Worm (Caenorhabditis elegans) whole organism, young adult: ENCODE measurements around the gene C56E6.7.

Experiments used
- F10E7.11 ChIP-seq: sonication (generic microtip); optimal IDR thresholded peaks from 2 replicates; lab custom pipeline; 2017; ENCODE audit warnings: mild to moderate bottlenecking, missing genetic modification characterization, moderate library complexity, missing compliant biosample characterization
- F23B12.7 ChIP-seq: sonication (generic microtip); optimal IDR thresholded peaks from 2 replicates; lab custom pipeline; 2017; ENCODE audit warnings: missing genetic modification characterization, mild to moderate bottlenecking, missing compliant biosample characterization, antibody characterized with exemption, moderate library complexity; ENCODE audit not compliant: insufficient read depth
- F57A8.1 ChIP-seq: fragments of 200-800 bp; sonication (Bioruptor generic); optimal IDR thresholded peaks from 2 replicates; lab custom pipeline; 2018; ENCODE audit warnings: mild to moderate bottlenecking, missing genetic modification characterization, moderate library complexity, missing compliant biosample characterization
- T07F8.4 ChIP-seq: sonication (generic microtip); optimal IDR thresholded peaks from 2 replicates; lab custom pipeline; 2016; ENCODE audit warnings: mild to moderate bottlenecking, missing genetic modification characterization, moderate library complexity, missing compliant biosample characterization
- Y53G8AR.9 ChIP-seq: fragments of 200-800 bp; sonication (Bioruptor generic); conservative IDR thresholded peaks from 2 replicates; pipeline ENCODE4 v1.3.6; 2022; ENCODE audit warnings: missing genetic modification reagents, missing genetic modification characterization, missing compliant biosample characterization
- aptf-2 ChIP-seq: fragments of 200-800 bp; sonication (Bioruptor generic); conservative IDR thresholded peaks from 2 replicates; pipeline ENCODE4 v1.3.6; 2022; ENCODE audit warnings: missing genetic modification reagents, missing genetic modification characterization, missing compliant biosample characterization
- ceh-40 ChIP-seq: fragments of 200-800 bp; sonication (Bioruptor generic); IDR thresholded peaks from 2 replicates; pipeline ENCODE4 v1.3.6; 2022; ENCODE audit warnings: missing genetic modification characterization, missing compliant biosample characterization
- chd-7 ChIP-seq: sonication (generic microtip); optimal IDR thresholded peaks from 2 replicates; lab custom pipeline; 2016; ENCODE audit warnings: mild to moderate bottlenecking, missing genetic modification characterization, moderate library complexity, missing compliant biosample characterization
- dpl-1 ChIP-seq: fragments of 150-350 bp; optimal IDR thresholded peaks from 2 replicates; lab custom pipeline; 2014; ENCODE audit warnings: missing biosample characterization, missing genetic modification reagents, missing genetic modification characterization
- egrh-3 ChIP-seq: fragments of 200-800 bp; sonication (Bioruptor generic); IDR thresholded peaks from 2 replicates; pipeline ENCODE4 v1.3.6; 2022; ENCODE audit warnings: missing genetic modification reagents, missing genetic modification characterization, missing compliant biosample characterization
- fkh-3 ChIP-seq: sonication (generic microtip); optimal IDR thresholded peaks from 2 replicates; lab custom pipeline; 2016; ENCODE audit warnings: mild to moderate bottlenecking, missing genetic modification characterization, missing compliant biosample characterization
- him-1 ChIP-seq: sonication (generic microtip); optimal IDR thresholded peaks from 2 replicates; lab custom pipeline; 2016; ENCODE audit warnings: missing genotype, missing genetic modification reagents, missing genetic modification characterization, missing compliant biosample characterization
- lin-40 ChIP-seq: sonication (generic microtip); optimal IDR thresholded peaks from 2 replicates; lab custom pipeline; 2016; ENCODE audit warnings: missing genetic modification characterization, mild to moderate bottlenecking, missing compliant biosample characterization, missing genotype, missing genetic modification reagents
- lsl-1 ChIP-seq: fragments of 200-800 bp; sonication (Bioruptor generic); optimal IDR thresholded peaks from 2 replicates; lab custom pipeline; 2018; ENCODE audit warnings: mild to moderate bottlenecking, missing genetic modification characterization, moderate library complexity, missing compliant biosample characterization
- madf-10 ChIP-seq: sonication (generic microtip); optimal IDR thresholded peaks from 2 replicates; lab custom pipeline; 2016; ENCODE audit warnings: mild to moderate bottlenecking, missing genetic modification characterization, missing compliant biosample characterization
- madf-6 ChIP-seq: fragments of 200-800 bp; sonication (Bioruptor generic); IDR thresholded peaks from 2 replicates; pipeline ENCODE4 v1.3.6; 2022; ENCODE audit warnings: missing genetic modification reagents, missing genetic modification characterization, missing compliant biosample characterization
- mes-4 ChIP-seq: sonication (generic microtip); optimal IDR thresholded peaks from 2 replicates; lab custom pipeline; 2016; ENCODE audit warnings: missing genotype, missing genetic modification characterization, missing compliant biosample characterization
- nhr-80 ChIP-seq: sonication (generic microtip); optimal IDR thresholded peaks from 2 replicates; lab custom pipeline; 2016; ENCODE audit warnings: missing genetic modification characterization, missing compliant biosample characterization
- pha-4 ChIP-seq: fragments of 150-350 bp; sonication (generic microtip); optimal IDR thresholded peaks from 2 replicates; lab custom pipeline; 2014; ENCODE audit warnings: missing biosample characterization, missing genetic modification reagents, missing genetic modification characterization
- tbp1 ChIP-seq: fragments of 200-800 bp; sonication (Bioruptor generic); optimal IDR thresholded peaks from 2 replicates; lab custom pipeline; 2018; ENCODE audit warnings: mild to moderate bottlenecking, missing genetic modification characterization, missing compliant biosample characterization
- unc-130 ChIP-seq: sonication (generic microtip); optimal IDR thresholded peaks from 2 replicates; lab custom pipeline; 2016; ENCODE audit warnings: missing genetic modification reagents, missing genetic modification characterization, missing compliant biosample characterization
- unc-62 ChIP-seq: fragments of 150-350 bp; optimal IDR thresholded peaks from 2 replicates; lab custom pipeline; 2014; ENCODE audit warnings: missing biosample characterization, missing genetic modification reagents, missing genetic modification characterization
- ztf-25 ChIP-seq: fragments of 200-800 bp; sonication (Bioruptor generic); IDR thresholded peaks from 2 replicates; pipeline ENCODE4 v1.3.6; 2022; ENCODE audit warnings: missing genetic modification reagents, missing genetic modification characterization, missing compliant biosample characterization
- ztf-28 ChIP-seq: fragments of 200-800 bp; sonication (Bioruptor generic); IDR thresholded peaks from 2 replicates; pipeline ENCODE4 v1.3.6; 2022; ENCODE audit warnings: missing genetic modification reagents, missing genetic modification characterization, missing compliant biosample characterization

Gene C56E6.7

DNA sequence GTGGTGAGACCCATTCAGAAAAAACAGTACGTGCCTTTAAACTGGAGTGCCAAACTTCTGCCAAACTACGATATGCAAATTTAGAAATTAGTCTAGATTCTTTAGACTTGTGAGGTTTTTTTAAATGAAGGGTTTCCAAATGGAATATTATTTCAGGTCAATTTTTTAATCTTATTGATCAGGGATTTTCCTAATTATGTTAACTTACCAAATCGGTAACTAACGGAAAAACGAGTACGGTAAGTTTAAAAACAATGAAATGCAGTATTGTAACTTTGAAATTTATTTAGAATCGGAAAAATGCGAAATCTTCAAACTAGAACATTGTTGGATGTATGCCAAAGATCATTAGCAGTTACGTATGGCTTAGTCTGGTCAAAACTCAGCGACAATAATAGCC, at the start of gene C56E6.7:
Gene C56E6.7 (plus strand): TSS at position 301 of the 400 bp plus-strand sequence.
- no peak for TF ChIP-seq tbp1 (GFP tag; lab: Kevin White, UChicago)

DNA sequence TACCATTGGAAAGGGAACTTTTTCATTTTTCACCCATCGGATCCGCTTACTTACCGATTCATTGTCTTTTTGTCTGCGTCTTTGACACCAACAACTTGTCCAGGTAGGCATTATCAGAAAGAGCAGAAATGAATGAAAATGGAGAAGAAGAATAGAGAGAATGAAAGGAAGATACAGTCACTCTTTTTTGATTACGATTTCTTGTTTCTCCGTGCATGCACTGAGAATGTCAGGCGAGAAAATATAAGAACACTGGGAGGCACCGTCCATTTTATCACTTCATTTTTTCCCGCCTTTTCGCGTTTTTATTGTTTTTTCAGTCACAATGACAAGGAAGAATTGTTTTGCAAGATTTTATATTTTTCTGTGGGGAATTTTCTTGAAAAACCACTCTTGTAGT, 47.0 kb upstream of the C56E6.7 start:
- TF ChIP-seq unc-62 (GFP tag; lab: Kevin White, UChicago) (no peak), nhr-80 (tag; lab: Kevin White, UChicago) (peak; percentile 71)
- TF ChIP-seq, all 124 proteins: peak for 1

DNA sequence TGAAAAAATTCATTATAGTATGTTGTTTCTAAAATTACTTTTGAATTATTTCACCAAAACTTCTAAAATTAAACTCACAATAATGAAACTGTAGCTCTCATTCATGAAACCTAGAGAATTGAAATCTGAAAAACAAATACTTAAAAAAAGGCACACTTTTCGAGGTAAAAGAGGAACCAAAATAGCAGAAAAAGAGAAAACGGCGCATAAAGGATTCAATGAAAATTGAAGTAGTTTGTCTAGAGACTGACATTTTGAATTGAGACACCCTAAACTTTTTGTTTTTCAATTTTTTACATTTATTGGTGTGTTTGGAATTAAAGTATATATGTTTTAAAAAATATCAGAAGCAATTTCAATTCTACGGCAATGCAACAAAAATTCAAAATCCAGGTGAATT, 45.4 kb upstream of the C56E6.7 start, which contains the start of gene dgk-5:
Gene dgk-5 (minus strand): TSS at position 101 of the 400 bp plus-strand sequence.
- TF ChIP-seq mes-4 (tag; lab: Kevin White, UChicago): no peak

DNA sequence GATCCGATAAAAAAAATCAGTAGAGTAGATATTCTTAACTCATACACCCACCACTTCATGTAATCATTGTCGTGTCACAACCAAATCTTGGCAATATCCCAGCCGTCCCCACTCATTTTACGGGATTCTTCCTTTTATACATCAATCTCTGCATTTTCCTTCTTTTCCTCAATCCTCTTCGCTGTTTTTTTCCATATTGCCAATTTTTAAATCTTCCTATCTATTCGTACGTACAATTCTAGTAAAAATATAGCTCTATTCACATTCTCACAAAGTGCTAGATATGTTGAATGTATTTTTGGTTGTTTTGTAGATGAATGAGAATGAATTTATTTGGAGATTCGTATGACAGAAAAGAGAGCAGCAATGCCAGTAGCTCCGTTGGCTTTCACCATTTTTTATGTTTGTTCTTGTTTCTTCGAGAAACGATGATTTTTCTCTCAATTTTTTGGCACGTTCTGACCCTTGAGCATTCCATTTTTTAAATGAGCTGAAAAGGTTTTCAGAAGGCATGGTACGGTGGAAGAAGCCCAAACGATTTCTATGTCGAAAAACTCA, 41.1 kb upstream of the C56E6.7 start, which contains the start of gene T28D9.16:
Gene T28D9.16 (plus strand): TSS at position 508 of the 558 bp plus-strand sequence.
- TF ChIP-seq madf-10: no peak
- TF ChIP-seq aptf-2 (GFP tag; lab: Robert Waterston, UW): no peak
- no peak for TF ChIP-seq ceh-40
- no peak for TF ChIP-seq ztf-25 (GFP tag; lab: Robert Waterston, UW)
- TF ChIP-seq lin-40 (tag; lab: Kevin White, UChicago): no peak
- TF ChIP-seq, all 124 proteins: peak for 0

DNA sequence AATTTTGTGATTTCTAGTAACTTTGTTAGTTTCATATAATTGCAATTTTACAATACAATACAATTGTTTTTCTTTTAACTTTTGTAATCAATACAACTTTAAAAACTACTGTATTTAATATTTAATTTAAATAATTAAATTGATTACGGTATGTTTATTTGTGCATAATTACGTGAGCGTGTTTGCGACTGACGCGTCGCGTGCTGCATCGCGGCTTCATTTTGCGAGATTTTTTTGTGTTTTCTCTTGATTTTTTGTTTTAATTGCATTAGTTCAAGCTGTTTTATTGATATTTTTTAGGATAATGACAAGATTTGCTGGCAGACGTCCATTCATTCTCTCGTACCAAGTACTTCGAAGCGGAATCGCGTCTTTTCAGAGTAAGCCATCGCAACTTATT, 39.7 kb upstream of the C56E6.7 start, which contains the start of gene T28D9.4:
Gene T28D9.4 (plus strand): TSS at position 301 of the 400 bp plus-strand sequence.
- TF ChIP-seq lsl-1 (GFP tag; lab: Kevin White, UChicago): peak; percentile 68
- TF ChIP-seq chd-7 (tag; lab: Kevin White, UChicago): no peak
- TF ChIP-seq, all 124 proteins: peak for 1

DNA sequence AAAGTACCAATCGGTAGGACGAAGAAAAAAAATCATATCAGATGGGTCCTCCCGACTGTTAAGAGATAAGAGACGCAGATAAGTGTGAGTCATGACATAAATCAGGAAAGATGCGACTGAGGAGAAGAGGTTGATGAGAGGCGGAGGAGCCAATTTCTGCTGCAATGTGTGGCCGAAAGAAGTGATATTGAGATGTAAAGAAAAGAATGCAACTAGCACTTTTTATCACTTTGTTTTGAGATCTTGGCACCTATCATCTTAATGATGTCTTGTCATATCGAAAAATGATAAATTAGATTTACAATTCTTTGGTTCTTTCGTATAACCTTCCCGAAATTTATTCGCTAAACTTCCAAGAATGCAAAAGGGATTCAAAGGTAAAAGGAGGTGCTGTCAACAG, 34.3 kb upstream of the C56E6.7 start, which contains the start of gene del-10:
Gene del-10 (minus strand): TSS at position 24 of the 400 bp plus-strand sequence.
- TF ChIP-seq F23B12.7 (tag; lab: Kevin White, UChicago) (no peak), ztf-28 (no peak), unc-130 (no peak), him-1 (tag; lab: Kevin White, UChicago) (no peak), fkh-3 (tag; lab: Kevin White, UChicago) (no peak), egrh-3 (GFP tag; lab: Robert Waterston, UW) (no peak), dpl-1 (GFP tag; lab: Kevin White, UChicago) (no peak), T07F8.4 (tag; lab: Kevin White, UChicago) (no peak)

DNA sequence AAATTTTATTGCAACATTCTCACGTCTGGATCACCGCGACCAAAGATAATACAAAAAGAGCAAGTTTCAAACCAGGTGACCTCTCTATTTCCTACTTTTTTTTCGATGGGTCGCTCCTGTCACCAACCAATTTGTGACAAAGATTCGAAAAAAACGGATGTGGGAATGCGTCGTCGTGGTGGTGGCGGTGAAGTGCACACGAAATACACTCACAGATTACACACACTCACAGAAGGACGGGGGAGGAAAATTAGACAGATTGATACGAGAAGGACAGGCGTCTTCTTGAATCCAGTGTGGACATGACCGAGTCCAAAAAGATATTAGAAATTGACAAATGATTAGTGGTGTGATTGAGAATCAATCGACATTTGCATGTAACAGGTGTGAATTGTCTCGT, 33.6 kb upstream of the C56E6.7 start:
- TF ChIP-seq pha-4 (tag; lab: Kevin White, UChicago) (no peak), Y53G8AR.9 (no peak), F10E7.11 (tag; lab: Kevin White, UChicago) (no peak), lin-40 (tag; lab: Kevin White, UChicago) (no peak), madf-6 (GFP tag; lab: Robert Waterston, UW) (no peak)
- TF ChIP-seq, all 124 proteins: peak for 0

DNA sequence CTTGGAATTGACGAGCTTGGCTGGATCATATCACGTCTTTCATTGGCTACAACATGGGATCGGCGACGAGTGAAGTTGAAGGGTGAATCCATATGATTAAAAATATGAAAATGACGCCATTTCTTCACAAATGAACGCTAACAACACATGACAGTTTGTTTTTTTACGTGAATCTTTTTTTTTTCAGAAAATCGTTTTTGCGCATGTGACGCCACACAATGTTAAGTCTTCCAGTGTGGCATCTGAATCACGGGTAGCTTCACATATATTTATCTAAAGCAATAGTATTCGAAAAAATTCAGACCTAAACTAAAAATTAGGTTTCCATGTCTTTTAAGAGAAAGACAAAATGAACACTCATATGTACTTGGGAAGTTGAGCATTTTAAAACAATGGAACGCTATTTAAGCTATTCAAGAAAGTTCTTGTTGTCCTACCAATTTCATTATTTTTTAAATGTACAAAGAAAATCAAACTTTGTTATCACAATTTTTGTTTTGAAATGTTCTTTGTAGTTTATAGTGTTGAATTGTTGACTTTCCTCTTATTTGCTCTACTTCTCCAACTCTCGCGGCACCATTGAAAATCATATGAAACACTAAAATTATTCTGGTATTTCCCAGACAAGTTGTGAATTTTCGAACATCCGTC, 31.4 kb upstream of the C56E6.7 start, which contains the start of the genes lido-16 and plpp-1.2:
Gene lido-16 (minus strand): TSS at position 101 of the 651 bp plus-strand sequence.
Gene plpp-1.2 (plus strand): TSS at position 601 of the 651 bp plus-strand sequence.
- no peak for TF ChIP-seq F57A8.1
